Fruit fly (Drosophila melanogaster): Measurements from ENCODE around the gene tctn.

The tctn gene

dm6 chr2L:6178740-6179633 lies 48.5 kb upstream of the tctn start, which contains the start of gene smal (continued):
- TF ChIP-seq CG32006 (GFP tag; optimal IDR thresholded peaks at IDR 0.05) (no peak), CG11762 (GFP tag; optimal IDR thresholded peaks at IDR 0.05; ENCODE audit: insufficient read depth) (no peak), dac (GFP tag; optimal IDR thresholded peaks at IDR 0.05) (no peak), pdm3 (GFP tag; optimal IDR thresholded peaks at IDR 0.05) (no peak), Hr38 (GFP tag; optimal IDR thresholded peaks at IDR 0.05) (no peak)

dm6 chr2L:6178118-6178739 lies 47.8 kb upstream of the tctn start:
- TF ChIP-seq Eip78C (GFP tag) = no peak
- TF ChIP-seq CG7368 (GFP tag; optimal IDR thresholded peaks at IDR 0.05) = no peak
- no peak for TF ChIP-seq CG6808 (GFP tag; optimal IDR thresholded peaks at IDR 0.05)
- peak; percentile 24 for TF ChIP-seq vri (GFP tag; optimal IDR thresholded peaks at IDR 0.05)
- no peak for TF ChIP-seq CG8119 (GFP tag; IDR thresholded peaks at IDR 0.05)

- TF ChIP-seq pdm3 (GFP tag; optimal IDR thresholded peaks at IDR 0.05) (no peak), fkh (GFP tag; optimal IDR thresholded peaks at IDR 0.05) (peak; percentile 60), CG11902 (GFP tag; optimal IDR thresholded peaks at IDR 0.05) (no peak)
Observed at dm6 chr2L:6177141-6177540, 46.7 kb upstream of the tctn start.

dm6 chr2L:6176408-6176807 lies 46.0 kb upstream of the tctn start:
- no peak for TF ChIP-seq CG7368 (GFP tag; optimal IDR thresholded peaks at IDR 0.05)
- no peak for TF ChIP-seq ss (GFP tag; optimal IDR thresholded peaks at IDR 0.05)
- no peak for TF ChIP-seq CG11902 (GFP tag; optimal IDR thresholded peaks at IDR 0.05)
- no peak for TF ChIP-seq cyc (GFP tag; optimal IDR thresholded peaks at IDR 0.05)
- TF ChIP-seq Hr4 (GFP tag; optimal IDR thresholded peaks at IDR 0.05) = no peak
- no peak for TF ChIP-seq CG6854 (GFP tag; optimal IDR thresholded peaks at IDR 0.05)
- no peak for TF ChIP-seq Smox (GFP tag; optimal IDR thresholded peaks at IDR 0.05)
- TF ChIP-seq topi (GFP tag; optimal IDR thresholded peaks at IDR 0.05) = no peak
- no peak for TF ChIP-seq CG6792 (GFP tag; optimal IDR thresholded peaks at IDR 0.05)
- TF ChIP-seq Eip78C (GFP tag) = no peak
- no peak for TF ChIP-seq CG1621 (tag; optimal IDR thresholded peaks at IDR 0.05)
- TF ChIP-seq CG31627 (GFP tag; optimal IDR thresholded peaks at IDR 0.05) = no peak

- TF ChIP-seq CG7368 (GFP tag; optimal IDR thresholded peaks at IDR 0.05) = no peak
- no peak for TF ChIP-seq fd59A (GFP tag; optimal IDR thresholded peaks at IDR 0.05)
- TF ChIP-seq Sox102F (GFP tag; optimal IDR thresholded peaks at IDR 0.05) = no peak
- TF ChIP-seq pdm3 (GFP tag; optimal IDR thresholded peaks at IDR 0.05) = no peak
- TF ChIP-seq ss (GFP tag; optimal IDR thresholded peaks at IDR 0.05) = no peak
- TF ChIP-seq vri (GFP tag; optimal IDR thresholded peaks at IDR 0.05) = no peak
- TF ChIP-seq CG11762 (GFP tag; optimal IDR thresholded peaks at IDR 0.05; ENCODE audit: insufficient read depth) = no peak
- TF ChIP-seq CG6854 (GFP tag; optimal IDR thresholded peaks at IDR 0.05) = no peak
- TF ChIP-seq CG9139 (GFP tag; optimal IDR thresholded peaks at IDR 0.05) = no peak
- no peak for TF ChIP-seq svp (GFP tag)
- TF ChIP-seq CG8319 (GFP tag; optimal IDR thresholded peaks at IDR 0.05) = no peak
- no peak for TF ChIP-seq acj6 (GFP tag; optimal IDR thresholded peaks at IDR 0.05)
- TF ChIP-seq spab (GFP tag; optimal IDR thresholded peaks at IDR 0.05) = no peak
- no peak for TF ChIP-seq CG16779 (tag; optimal IDR thresholded peaks at IDR 0.05)
- no peak for TF ChIP-seq Smox (GFP tag; optimal IDR thresholded peaks at IDR 0.05)
Observed at dm6 chr2L:6172996-6173395, 42.5 kb upstream of the tctn start.

dm6 chr2L:6171166-6171565 lies 40.7 kb upstream of the tctn start:
- TF ChIP-seq svp (GFP tag) (peak; percentile 66), CG3032 (tag; optimal IDR thresholded peaks at IDR 0.05) (no peak), Sox14 (GFP tag; optimal IDR thresholded peaks at IDR 0.05) (no peak), dac (GFP tag; optimal IDR thresholded peaks at IDR 0.05) (no peak)
